Worm (Caenorhabditis elegans) whole organism, midembryonic: ENCODE data around the gene C08H9.18.

Source experiments
- T22C8.4 ChIP-seq: fragments of 200-800 bp; sonication (Bioruptor generic); IDR thresholded peaks from 2 replicates; pipeline ENCODE4 v1.3.6; 2022; ENCODE audit warnings: missing genetic modification characterization, missing compliant biosample characterization
- cog-1 ChIP-seq: sonication (generic microtip); optimal IDR thresholded peaks from 2 replicates; lab custom pipeline; 2016; ENCODE audit warnings: missing genetic modification characterization, missing compliant biosample characterization
- flt-1 ChIP-seq: fragments of 200-800 bp; sonication (Bioruptor generic); IDR thresholded peaks from 2 replicates; pipeline ENCODE4 v1.3.6; 2022; ENCODE audit warnings: missing genetic modification characterization, missing compliant biosample characterization
- klf-2 ChIP-seq: fragments of 200-800 bp; sonication (Bioruptor generic); conservative IDR thresholded peaks from 2 replicates; pipeline ENCODE4 v1.3.6; 2022; ENCODE audit warnings: missing genetic modification reagents, missing genetic modification characterization, missing compliant biosample characterization
- med-1 ChIP-seq: sonication (generic microtip); optimal IDR thresholded peaks from 2 replicates; lab custom pipeline; 2017; ENCODE audit warnings: missing genetic modification characterization, mild to moderate bottlenecking, missing compliant biosample characterization, antibody characterized with exemption, missing genetic modification reagents; ENCODE audit not compliant: insufficient read depth
- ref-1 ChIP-seq: fragments of 200-800 bp; sonication (Bioruptor generic); conservative IDR thresholded peaks from 2 replicates; pipeline ENCODE4 v1.3.6; 2022; ENCODE audit warnings: missing genetic modification reagents, missing genetic modification characterization, missing compliant biosample characterization
- tab-1 ChIP-seq: fragments of 200-800 bp; sonication (Bioruptor generic); IDR thresholded peaks from 2 replicates; pipeline ENCODE4 v1.3.6; 2022; ENCODE audit warnings: missing genetic modification characterization, missing compliant biosample characterization
- ztf-29 ChIP-seq: fragments of 200-800 bp; sonication (Bioruptor generic); IDR thresholded peaks from 2 replicates; pipeline ENCODE4 v1.3.6; 2022; ENCODE audit warnings: missing genetic modification reagents, missing genetic modification characterization, missing compliant biosample characterization

ce11 chrII:9898744-9899143 is 36.7 kb upstream of the C08H9.18 start:
- TF ChIP-seq flt-1 (no peak), tab-1 (GFP tag; lab: Robert Waterston, UW) (no peak), T22C8.4 (no peak), ref-1 (GFP tag; lab: Robert Waterston, UW) (no peak), cog-1 (tag; lab: Kevin White, UChicago) (no peak), med-1 (GFP tag; lab: Kevin White, UChicago) (no peak), klf-2 (GFP tag; lab: Robert Waterston, UW) (no peak), ztf-29 (GFP tag; lab: Robert Waterston, UW) (no peak)
